Worm (Caenorhabditis elegans): Measurements from ENCODE around the gene epg-4.

The epg-4 gene

ce11 chrIII:7179538-7180301, 2.2 kb upstream of the epg-4 start, which contains the start of the genes rps-14 and rpl-36 (continued):
- TF ChIP-seq nhr-28 (tag; optimal IDR thresholded peaks at IDR 0.05) = peak; percentile 64
- TF ChIP-seq dmd-8 (GFP tag; IDR thresholded peaks at IDR 0.05) = no peak
- no peak for TF ChIP-seq ceh-32 (tag; optimal IDR thresholded peaks at IDR 0.05; ENCODE audit: poor library complexity)
- peak; percentile 77 for TF ChIP-seq hlh-30 (tag; optimal IDR thresholded peaks at IDR 0.05; ENCODE audit: insufficient read depth)
- TF ChIP-seq daf-19 (GFP tag; conservative IDR thresholded peaks at IDR 0.05) = no peak
- TF ChIP-seq dpl-1 (GFP tag; optimal IDR thresholded peaks at IDR 0.05) = peak; percentile 89
- no peak for TF ChIP-seq Y5F2A.4 (GFP tag; optimal IDR thresholded peaks at IDR 0.05)
- no peak for TF ChIP-seq daf-8 (GFP tag; IDR thresholded peaks at IDR 0.05)
- TF ChIP-seq zip-2 (tag; optimal IDR thresholded peaks at IDR 0.05) = peak; percentile 9
- TF ChIP-seq cey-2 (tag; optimal IDR thresholded peaks at IDR 0.05; ENCODE audit: borderline replicate concordance, insufficient read depth) = no peak
- TF ChIP-seq F10B5.3 (tag; optimal IDR thresholded peaks at IDR 0.05) = no peak
- no peak for TF ChIP-seq sdz-12 (GFP tag; optimal IDR thresholded peaks at IDR 0.05)
- no peak for TF ChIP-seq fos-1 (tag; optimal IDR thresholded peaks at IDR 0.05)
- TF ChIP-seq spr-3 (GFP tag; optimal IDR thresholded peaks at IDR 0.05) = peak; percentile 16
- TF ChIP-seq lin-13 (GFP tag; optimal IDR thresholded peaks at IDR 0.05) = peak; percentile 60
- peak; percentile 98 for TF ChIP-seq aha-1 (tag)
- TF ChIP-seq lir-3 (tag; optimal IDR thresholded peaks at IDR 0.05) = no peak
- no peak for TF ChIP-seq Y75B8A.6 (GFP tag; IDR thresholded peaks at IDR 0.05)
- no peak for TF ChIP-seq tag-97 (GFP tag; IDR thresholded peaks at IDR 0.05)
- no peak for TF ChIP-seq nhr-41 (GFP tag; IDR thresholded peaks at IDR 0.05)
- no peak for TF ChIP-seq aly-2 (tag; optimal IDR thresholded peaks at IDR 0.05)
- TF ChIP-seq lim-7 (GFP tag; IDR thresholded peaks at IDR 0.05) = no peak
- TF ChIP-seq nhr-237 (tag; optimal IDR thresholded peaks at IDR 0.05) = no peak
- peak in 1 of 2 experiments; percentile 33 for TF ChIP-seq daf-16 (GFP tag; optimal IDR thresholded peaks at IDR 0.05)
- peak; percentile 57 for TF ChIP-seq daf-16 (tag; optimal IDR thresholded peaks at IDR 0.05)
- TF ChIP-seq pqm-1 (tag; optimal IDR thresholded peaks at IDR 0.05) = no peak
- TF ChIP-seq jun-1 (tag; optimal IDR thresholded peaks at IDR 0.05) = peak; percentile 21
- no peak for TF ChIP-seq ceh-28 (tag; optimal IDR thresholded peaks at IDR 0.05)
- peak in 1 of 2 experiments; percentile 16 for TF ChIP-seq mdl-1 (tag; optimal IDR thresholded peaks at IDR 0.05)
- TF ChIP-seq nhr-111 (GFP tag; optimal IDR thresholded peaks at IDR 0.05) = no peak
- TF ChIP-seq nhr-76 (tag; optimal IDR thresholded peaks at IDR 0.05) = no peak

ce11 chrIII:7180613-7181012, 1.4 kb upstream of the epg-4 start, which contains the start of gene ndab-2:
Gene ndab-2, plus strand, starts transcription at chrIII:7180752.
- no peak for TF ChIP-seq zip-11 (GFP tag; IDR thresholded peaks at IDR 0.05)
- TF ChIP-seq ceh-20 (GFP tag; IDR thresholded peaks at IDR 0.05) = no peak
- TF ChIP-seq lin-15B (tag; optimal IDR thresholded peaks at IDR 0.05) = no peak
- no peak for TF ChIP-seq nhr-6 (tag; optimal IDR thresholded peaks at IDR 0.05)
- no peak for TF ChIP-seq unc-130 (GFP tag; optimal IDR thresholded peaks at IDR 0.05)
- no peak for TF ChIP-seq snpc-4 (tag; optimal IDR thresholded peaks at IDR 0.05)
- TF ChIP-seq unc-62 (GFP tag; optimal IDR thresholded peaks at IDR 0.05 in 1 of 2) = peak in 1 of 2 experiments; percentile 17
- no peak for TF ChIP-seq unc-62 (tag; optimal IDR thresholded peaks at IDR 0.05)
- TF ChIP-seq mes-2 (tag; optimal IDR thresholded peaks at IDR 0.05; ENCODE audit: poor library complexity, severe bottlenecking) = peak; percentile 34
- no peak for TF ChIP-seq Y75B8A.6 (GFP tag; IDR thresholded peaks at IDR 0.05)
- TF ChIP-seq ztf-11 (tag; optimal IDR thresholded peaks at IDR 0.05) = no peak
- peak; percentile 69; the same call in 1 of the 2 replicates for TF ChIP-seq Y105C5A.15 (GFP tag; IDR thresholded peaks at IDR 0.05)
- TF ChIP-seq F44E2.7 (GFP tag; IDR thresholded peaks at IDR 0.05) = no peak
- TF ChIP-seq lin-38 (GFP tag; IDR thresholded peaks at IDR 0.05) = peak; percentile 53
- peak; percentile 67; the same call in 1 of the 2 replicates for TF ChIP-seq egl-43 (GFP tag; IDR thresholded peaks at IDR 0.05)
- peak; percentile 56; the same call in 1 of the 2 replicates for TF ChIP-seq snpc-1.2 (GFP tag; IDR thresholded peaks at IDR 0.05)
- TF ChIP-seq dpl-1 (GFP tag; optimal IDR thresholded peaks at IDR 0.05) = no peak
- TF ChIP-seq daf-16 (GFP tag; optimal IDR thresholded peaks at IDR 0.05) = no peak
- TF ChIP-seq daf-16 (tag; optimal IDR thresholded peaks at IDR 0.05) = no peak
- peak; percentile 82 for TF ChIP-seq ama-1 (optimal IDR thresholded peaks at IDR 0.05)
- no peak for TF ChIP-seq tra-1 (GFP tag; IDR thresholded peaks at IDR 0.05)
- no peak for TF ChIP-seq mdl-1 (tag; optimal IDR thresholded peaks at IDR 0.05)
- no peak for TF ChIP-seq ceh-28 (tag; optimal IDR thresholded peaks at IDR 0.05)
- no peak for TF ChIP-seq hlh-30 (tag; optimal IDR thresholded peaks at IDR 0.05; ENCODE audit: insufficient read depth)
- peak; percentile 52 for TF ChIP-seq pha-4 (GFP tag; IDR thresholded peaks at IDR 0.05)
- TF ChIP-seq pha-4 (tag; optimal IDR thresholded peaks at IDR 0.05) = no peak
- no peak for TF ChIP-seq fos-1 (tag; optimal IDR thresholded peaks at IDR 0.05)
- TF ChIP-seq Y48G9A.11 (GFP tag; IDR thresholded peaks at IDR 0.05) = peak; percentile 51; the same call in 1 of the 2 replicates
